Worm (Caenorhabditis elegans): ENCODE results near the gene C07A4.3.

The C07A4.3 gene

ce11 chrX:10218779-10219178, 44.0 kb downstream of the C07A4.3 start, which contains the start of gene F44A6.5 (continued):
- peak; percentile 84 for TF ChIP-seq skn-1 (tag; optimal IDR thresholded peaks at IDR 0.05)
- TF ChIP-seq ZK546.5 (tag; optimal IDR thresholded peaks at IDR 0.05), result no peak
- no peak for TF ChIP-seq lin-39 (tag; optimal IDR thresholded peaks at IDR 0.05)
- TF ChIP-seq lsy-12 (tag; optimal IDR thresholded peaks at IDR 0.05), result no peak
- no peak for TF ChIP-seq ztf-11 (tag; optimal IDR thresholded peaks at IDR 0.05)
- peak; percentile 33 for TF ChIP-seq nfya-1 (tag; optimal IDR thresholded peaks at IDR 0.05; ENCODE audit: insufficient read depth)
- peak; percentile 53 for TF ChIP-seq pha-4 (tag; optimal IDR thresholded peaks at IDR 0.05)

DNA sequence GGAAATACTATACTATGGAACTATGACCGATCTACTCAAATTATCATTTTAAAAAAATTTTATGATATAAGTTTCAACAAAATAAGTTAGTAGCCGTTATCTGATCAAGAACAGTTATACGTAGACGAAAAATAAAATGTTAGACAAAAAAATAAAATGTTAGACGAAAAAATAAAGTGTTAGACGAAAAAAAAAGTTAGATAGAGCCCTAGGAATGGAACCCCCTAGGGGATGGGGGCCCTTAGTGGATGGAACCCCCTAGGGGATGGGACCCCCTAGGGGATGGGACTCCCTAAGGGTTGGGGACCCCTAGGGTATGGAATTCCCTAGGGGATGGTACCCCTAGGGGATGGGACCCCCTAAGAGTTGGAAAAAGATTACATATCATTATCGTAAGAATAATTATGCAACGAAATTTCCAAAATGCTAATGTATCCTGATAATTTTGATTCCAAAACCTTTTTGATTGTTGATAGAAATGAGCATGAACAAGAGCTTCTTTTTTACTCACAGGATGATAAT, 44.5 kb downstream of the C07A4.3 start:
- TF ChIP-seq unc-62 (GFP tag; optimal IDR thresholded peaks at IDR 0.05) (no peak), ceh-28 (tag; optimal IDR thresholded peaks at IDR 0.05) (no peak), R02D3.7 (tag; optimal IDR thresholded peaks at IDR 0.05) (no peak), nhr-11 (tag; optimal IDR thresholded peaks at IDR 0.05) (no peak), egl-5 (tag; optimal IDR thresholded peaks at IDR 0.05) (no peak), elt-1 (tag; optimal IDR thresholded peaks at IDR 0.05) (no peak), eor-1 (tag; optimal IDR thresholded peaks at IDR 0.05) (no peak), tbx-2 (tag; optimal IDR thresholded peaks at IDR 0.05) (no peak), sea-2 (GFP tag; optimal IDR thresholded peaks at IDR 0.05) (no peak), lin-15B (tag; optimal IDR thresholded peaks at IDR 0.05) (no peak), nhr-67 (tag; optimal IDR thresholded peaks at IDR 0.05) (no peak), aly-2 (tag; optimal IDR thresholded peaks at IDR 0.05) (no peak), mdl-1 (tag; optimal IDR thresholded peaks at IDR 0.05) (no peak), snpc-4 (tag; optimal IDR thresholded peaks at IDR 0.05) (no peak), mml-1 (tag; optimal IDR thresholded peaks at IDR 0.05) (no peak), pha-4 (tag; optimal IDR thresholded peaks at IDR 0.05) (no peak), nfya-1 (tag; optimal IDR thresholded peaks at IDR 0.05; ENCODE audit: insufficient read depth) (no peak)

Measured in whole organism, L3 larva.